Worm (Caenorhabditis elegans): ENCODE measurements around the gene srz-15.

srz-15 gene

ce11 chrIV:12886012-12886411 is 29.6 kb upstream of the srz-15 start:
- no peak for TF ChIP-seq F13C5.2 (tag; optimal IDR thresholded peaks at IDR 0.05)
- TF ChIP-seq ceh-13 (GFP tag; optimal IDR thresholded peaks at IDR 0.05), result no peak
- no peak for TF ChIP-seq aly-1 (tag; optimal IDR thresholded peaks at IDR 0.05)
- TF ChIP-seq sea-1 (GFP tag; conservative IDR thresholded peaks at IDR 0.05), result no peak
- TF ChIP-seq B0310.2 (tag; optimal IDR thresholded peaks at IDR 0.05), result no peak
- TF ChIP-seq flt-1 (GFP tag; IDR thresholded peaks at IDR 0.05), result no peak
- no peak for TF ChIP-seq ceh-36 (tag; optimal IDR thresholded peaks at IDR 0.05)
- no peak for TF ChIP-seq ama-1 (optimal IDR thresholded peaks at IDR 0.05)

- TF ChIP-seq hnd-1 (tag; optimal IDR thresholded peaks at IDR 0.05) (no peak), tbx-11 (GFP tag; IDR thresholded peaks at IDR 0.05) (no peak), tra-4 (tag; optimal IDR thresholded peaks at IDR 0.05) (no peak), F13C5.2 (tag; optimal IDR thresholded peaks at IDR 0.05) (no peak)
Observed at ce11 chrIV:12890445-12890844, 25.1 kb upstream of the srz-15 start, which contains the start of gene K08D8.6. TSS of gene K08D8.6 (minus strand) at chrIV:12890508.

- TF ChIP-seq F13C5.2 (tag; optimal IDR thresholded peaks at IDR 0.05), result no peak
- TF ChIP-seq ama-1 (optimal IDR thresholded peaks at IDR 0.05), result no peak
- TF ChIP-seq pes-1 (GFP tag; IDR thresholded peaks at IDR 0.05), result no peak
- TF ChIP-seq B0310.2 (tag; optimal IDR thresholded peaks at IDR 0.05), result no peak
- no peak for TF ChIP-seq tra-4 (tag; optimal IDR thresholded peaks at IDR 0.05)
- no peak for TF ChIP-seq hnd-1 (tag; optimal IDR thresholded peaks at IDR 0.05)
- no peak for TF ChIP-seq scrt-1 (GFP tag; IDR thresholded peaks at IDR 0.05)
- TF ChIP-seq hmbx-1 (tag; optimal IDR thresholded peaks at IDR 0.05), result no peak
- TF ChIP-seq flt-1 (GFP tag; IDR thresholded peaks at IDR 0.05), result no peak
- no peak for TF ChIP-seq aly-1 (tag; optimal IDR thresholded peaks at IDR 0.05)
- TF ChIP-seq ets-7 (tag; optimal IDR thresholded peaks at IDR 0.05), result no peak
- no peak for TF ChIP-seq hmg-4 (GFP tag; optimal IDR thresholded peaks at IDR 0.05)
- no peak for TF ChIP-seq sea-1 (GFP tag; conservative IDR thresholded peaks at IDR 0.05)
- TF ChIP-seq tbx-11 (GFP tag; IDR thresholded peaks at IDR 0.05), result no peak
- TF ChIP-seq ceh-13 (GFP tag; optimal IDR thresholded peaks at IDR 0.05), result no peak
- TF ChIP-seq tbx-37 (GFP tag; conservative IDR thresholded peaks at IDR 0.05), result no peak
- TF ChIP-seq ceh-36 (tag; optimal IDR thresholded peaks at IDR 0.05), result no peak
Observed at ce11 chrIV:12891080-12891479, 24.5 kb upstream of the srz-15 start.

ce11 chrIV:12892194-12892593 is 23.4 kb upstream of the srz-15 start, which contains the start of gene K08D8.1:
TSS of gene K08D8.1 (plus strand) at chrIV:12892494.
- TF ChIP-seq ama-1 (optimal IDR thresholded peaks at IDR 0.05), result no peak
- no peak for TF ChIP-seq ceh-36 (tag; optimal IDR thresholded peaks at IDR 0.05)

- TF ChIP-seq B0310.2 (tag; optimal IDR thresholded peaks at IDR 0.05) (no peak), ceh-13 (GFP tag; optimal IDR thresholded peaks at IDR 0.05) (no peak), F13C5.2 (tag; optimal IDR thresholded peaks at IDR 0.05) (no peak), hmbx-1 (tag; optimal IDR thresholded peaks at IDR 0.05) (no peak), sea-1 (GFP tag; conservative IDR thresholded peaks at IDR 0.05) (no peak), scrt-1 (GFP tag; IDR thresholded peaks at IDR 0.05) (no peak), ceh-36 (tag; optimal IDR thresholded peaks at IDR 0.05) (no peak), hnd-1 (tag; optimal IDR thresholded peaks at IDR 0.05) (no peak), ama-1 (optimal IDR thresholded peaks at IDR 0.05) (no peak), pes-1 (GFP tag; IDR thresholded peaks at IDR 0.05) (no peak), tra-4 (tag; optimal IDR thresholded peaks at IDR 0.05) (no peak), hmg-4 (GFP tag; optimal IDR thresholded peaks at IDR 0.05) (no peak), tbx-37 (GFP tag; conservative IDR thresholded peaks at IDR 0.05) (no peak), ets-7 (tag; optimal IDR thresholded peaks at IDR 0.05) (no peak)
Observed at ce11 chrIV:12893166-12893565, 22.4 kb upstream of the srz-15 start, which contains the start of gene K08D8.12. TSS of gene K08D8.12 (plus strand) at chrIV:12893466.

ce11 chrIV:12894996-12895395 is 20.6 kb upstream of the srz-15 start, which contains the start of gene K08D8.11:
TSS of gene K08D8.11 (plus strand) at chrIV:12895296.
- TF ChIP-seq ets-7 (tag; optimal IDR thresholded peaks at IDR 0.05) (no peak), hmbx-1 (tag; optimal IDR thresholded peaks at IDR 0.05) (no peak), hmg-4 (GFP tag; optimal IDR thresholded peaks at IDR 0.05) (no peak)

ce11 chrIV:12896371-12896882 is 19.2 kb upstream of the srz-15 start, which contains the start of gene K08D8.7:
TSS of gene K08D8.7 (plus strand) at chrIV:12896832.
- no peak for TF ChIP-seq aly-1 (tag; optimal IDR thresholded peaks at IDR 0.05)
- TF ChIP-seq sea-1 (GFP tag; conservative IDR thresholded peaks at IDR 0.05), result no peak
- no peak for TF ChIP-seq ama-1 (optimal IDR thresholded peaks at IDR 0.05)
- TF ChIP-seq ceh-13 (GFP tag; optimal IDR thresholded peaks at IDR 0.05), result no peak
- TF ChIP-seq tra-4 (tag; optimal IDR thresholded peaks at IDR 0.05), result no peak
- TF ChIP-seq hmg-4 (GFP tag; optimal IDR thresholded peaks at IDR 0.05), result no peak
- no peak for TF ChIP-seq ceh-36 (tag; optimal IDR thresholded peaks at IDR 0.05)
- no peak for TF ChIP-seq B0310.2 (tag; optimal IDR thresholded peaks at IDR 0.05)
- TF ChIP-seq ets-7 (tag; optimal IDR thresholded peaks at IDR 0.05), result no peak
- TF ChIP-seq hmbx-1 (tag; optimal IDR thresholded peaks at IDR 0.05), result no peak
- no peak for TF ChIP-seq pes-1 (GFP tag; IDR thresholded peaks at IDR 0.05)
- no peak for TF ChIP-seq scrt-1 (GFP tag; IDR thresholded peaks at IDR 0.05)
- no peak for TF ChIP-seq F13C5.2 (tag; optimal IDR thresholded peaks at IDR 0.05)
- no peak for TF ChIP-seq tbx-37 (GFP tag; conservative IDR thresholded peaks at IDR 0.05)
- no peak for TF ChIP-seq flt-1 (GFP tag; IDR thresholded peaks at IDR 0.05)
- TF ChIP-seq hnd-1 (tag; optimal IDR thresholded peaks at IDR 0.05), result no peak

- TF ChIP-seq hnd-1 (tag; optimal IDR thresholded peaks at IDR 0.05), result no peak
- TF ChIP-seq tbx-37 (GFP tag; conservative IDR thresholded peaks at IDR 0.05), result no peak
- no peak for TF ChIP-seq ceh-13 (GFP tag; optimal IDR thresholded peaks at IDR 0.05)
- no peak for TF ChIP-seq scrt-1 (GFP tag; IDR thresholded peaks at IDR 0.05)
- no peak for TF ChIP-seq hmbx-1 (tag; optimal IDR thresholded peaks at IDR 0.05)
- TF ChIP-seq F13C5.2 (tag; optimal IDR thresholded peaks at IDR 0.05), result no peak
- no peak for TF ChIP-seq hmg-4 (GFP tag; optimal IDR thresholded peaks at IDR 0.05)
- TF ChIP-seq tra-4 (tag; optimal IDR thresholded peaks at IDR 0.05), result no peak
- no peak for TF ChIP-seq sea-1 (GFP tag; conservative IDR thresholded peaks at IDR 0.05)
- TF ChIP-seq aly-1 (tag; optimal IDR thresholded peaks at IDR 0.05), result no peak
- no peak for TF ChIP-seq ama-1 (optimal IDR thresholded peaks at IDR 0.05)
- TF ChIP-seq tbx-11 (GFP tag; IDR thresholded peaks at IDR 0.05), result no peak
- TF ChIP-seq ceh-36 (tag; optimal IDR thresholded peaks at IDR 0.05), result no peak
- TF ChIP-seq ets-7 (tag; optimal IDR thresholded peaks at IDR 0.05), result no peak
- TF ChIP-seq pes-1 (GFP tag; IDR thresholded peaks at IDR 0.05), result no peak
- no peak for TF ChIP-seq flt-1 (GFP tag; IDR thresholded peaks at IDR 0.05)
Observed at ce11 chrIV:12897146-12897545, 18.4 kb upstream of the srz-15 start.

All from whole organism, early embryonic.